Worm (Caenorhabditis elegans) whole organism, young adult: ENCODE measurements around the gene ZC477.4.

Source experiments
- B0019.2 ChIP-seq: fragments of 200-800 bp; sonication (Bioruptor generic); conservative IDR thresholded peaks from 2 replicates; pipeline ENCODE4 v1.3.6; 2022; ENCODE audit warnings: missing genetic modification reagents, missing genetic modification characterization, missing compliant biosample characterization
- D2030.7 ChIP-seq: fragments of 200-800 bp; sonication (Bioruptor generic); IDR thresholded peaks from 2 replicates; pipeline ENCODE4 v1.3.6; 2022; ENCODE audit warnings: missing genetic modification reagents, missing genetic modification characterization, missing compliant biosample characterization
- F22D6.2 ChIP-seq: sonication (generic microtip); optimal IDR thresholded peaks from 2 replicates; lab custom pipeline; 2016; ENCODE audit warnings: mild to moderate bottlenecking, missing genetic modification characterization, missing compliant biosample characterization
- F23B12.7 ChIP-seq: sonication (generic microtip); optimal IDR thresholded peaks from 2 replicates; lab custom pipeline; 2017; ENCODE audit warnings: missing genetic modification characterization, mild to moderate bottlenecking, missing compliant biosample characterization, antibody characterized with exemption, moderate library complexity; ENCODE audit not compliant: insufficient read depth
- F52B5.7 ChIP-seq: sonication (generic microtip); optimal IDR thresholded peaks from 2 replicates; lab custom pipeline; 2016; ENCODE audit warnings: mild to moderate bottlenecking, missing genetic modification characterization, missing compliant biosample characterization
- F55B11.4 ChIP-seq: sonication (generic microtip); optimal IDR thresholded peaks from 2 replicates; lab custom pipeline; 2016; ENCODE audit warnings: missing compliant biosample characterization, missing genetic modification characterization, borderline replicate concordance; ENCODE audit not compliant: insufficient read depth
- F57C9.4 ChIP-seq: sonication (generic microtip); optimal IDR thresholded peaks from 2 replicates; lab custom pipeline; 2017; ENCODE audit warnings: mild to moderate bottlenecking, missing genetic modification characterization, missing compliant biosample characterization
- K11D2.4 ChIP-seq: fragments of 200-800 bp; sonication (Bioruptor generic); IDR thresholded peaks from 2 replicates; pipeline ENCODE4 v1.3.6; 2022; ENCODE audit warnings: missing genetic modification reagents, missing genetic modification characterization, missing compliant biosample characterization
- T07F8.4 ChIP-seq: sonication (generic microtip); optimal IDR thresholded peaks from 2 replicates; lab custom pipeline; 2016; ENCODE audit warnings: mild to moderate bottlenecking, missing genetic modification characterization, moderate library complexity, missing compliant biosample characterization
- Y53G8AR.9 ChIP-seq: fragments of 200-800 bp; sonication (Bioruptor generic); conservative IDR thresholded peaks from 2 replicates; pipeline ENCODE4 v1.3.6; 2022; ENCODE audit warnings: missing genetic modification reagents, missing genetic modification characterization, missing compliant biosample characterization
- Y67H2A.10 ChIP-seq: fragments of 200-800 bp; sonication (Bioruptor generic); conservative IDR thresholded peaks from 2 replicates; pipeline ENCODE4 v1.3.6; 2022; ENCODE audit warnings: missing genetic modification reagents, missing genetic modification characterization, missing compliant biosample characterization
- Y95B8A.8 ChIP-seq: fragments of 200-800 bp; sonication (Bioruptor generic); IDR thresholded peaks from 2 replicates; pipeline ENCODE4 v1.3.6; 2022; ENCODE audit warnings: missing genetic modification reagents, missing genetic modification characterization, missing compliant biosample characterization
- akir-1 ChIP-seq: fragments of 200-800 bp; sonication (Bioruptor generic); optimal IDR thresholded peaks from 2 replicates; lab custom pipeline; 2018; ENCODE audit warnings: mild to moderate bottlenecking, missing genetic modification characterization, moderate library complexity, missing compliant biosample characterization
- aptf-3 ChIP-seq: fragments of 200-800 bp; sonication (Bioruptor generic); IDR thresholded peaks from 2 replicates; pipeline ENCODE4 v1.3.6; 2022; ENCODE audit warnings: missing genetic modification characterization, missing compliant biosample characterization
- atf-7 ChIP-seq: sonication (generic microtip); optimal IDR thresholded peaks from 2 replicates; lab custom pipeline; 2017; ENCODE audit warnings: mild to moderate bottlenecking, missing genetic modification characterization, missing compliant biosample characterization
- athp-1 ChIP-seq: sonication (generic microtip); optimal IDR thresholded peaks from 2 replicates; lab custom pipeline; 2017; ENCODE audit warnings: mild to moderate bottlenecking, missing genetic modification characterization, missing compliant biosample characterization
- attf-3 ChIP-seq: fragments of 200-800 bp; sonication (Bioruptor generic); conservative IDR thresholded peaks from 2 replicates; pipeline ENCODE4 v1.3.6; 2022; ENCODE audit warnings: missing genetic modification reagents, missing genetic modification characterization, missing compliant biosample characterization
- bed-2 ChIP-seq: fragments of 200-800 bp; sonication (Bioruptor generic); IDR thresholded peaks from 2 replicates; pipeline ENCODE4 v1.3.6; 2022; ENCODE audit warnings: missing genetic modification reagents, missing genetic modification characterization, missing compliant biosample characterization
- ceh-100 ChIP-seq: fragments of 200-800 bp; sonication (Bioruptor generic); IDR thresholded peaks from 2 replicates; pipeline ENCODE4 v1.3.6; 2022; ENCODE audit warnings: missing genetic modification reagents, missing genetic modification characterization, missing compliant biosample characterization
- ceh-27 ChIP-seq: fragments of 200-800 bp; sonication (Bioruptor generic); optimal IDR thresholded peaks from 2 replicates; lab custom pipeline; 2018; ENCODE audit warnings: mild to moderate bottlenecking, missing genetic modification characterization, moderate library complexity, missing compliant biosample characterization
- ceh-79 ChIP-seq: sonication (generic microtip); optimal IDR thresholded peaks from 2 replicates; lab custom pipeline; 2017; ENCODE audit warnings: mild to moderate bottlenecking, missing genetic modification characterization, missing compliant biosample characterization
- ceh-91 ChIP-seq: fragments of 200-800 bp; sonication (Bioruptor generic); IDR thresholded peaks from 2 replicates; pipeline ENCODE4 v1.3.6; 2022; ENCODE audit warnings: missing genetic modification reagents, missing genetic modification characterization, missing compliant biosample characterization
- chd-7 ChIP-seq: sonication (generic microtip); optimal IDR thresholded peaks from 2 replicates; lab custom pipeline; 2016; ENCODE audit warnings: mild to moderate bottlenecking, missing genetic modification characterization, moderate library complexity, missing compliant biosample characterization
- dox-1 ChIP-seq: fragments of 200-800 bp; sonication (Bioruptor generic); IDR thresholded peaks from 2 replicates; pipeline ENCODE4 v1.3.6; 2022; ENCODE audit warnings: missing genetic modification reagents, missing genetic modification characterization, missing compliant biosample characterization
- ekl-4 ChIP-seq: fragments of 200-800 bp; sonication (Bioruptor generic); IDR thresholded peaks from 2 replicates; pipeline ENCODE4 v1.3.6; 2022; ENCODE audit warnings: missing genetic modification reagents, missing genetic modification characterization, missing compliant biosample characterization
- him-1 ChIP-seq: sonication (generic microtip); optimal IDR thresholded peaks from 2 replicates; lab custom pipeline; 2016; ENCODE audit warnings: missing genotype, missing genetic modification reagents, missing genetic modification characterization, missing compliant biosample characterization
- hrde-1 ChIP-seq: sonication (generic microtip); optimal IDR thresholded peaks from 2 replicates; lab custom pipeline; 2016; ENCODE audit warnings: missing genetic modification characterization, mild to moderate bottlenecking, missing compliant biosample characterization, moderate library complexity, missing genotype, missing genetic modification reagents, borderline replicate concordance
- lag-1 ChIP-seq: fragments of 200-800 bp; sonication (Bioruptor generic); IDR thresholded peaks from 2 replicates; pipeline ENCODE4 v1.3.6; 2022; ENCODE audit warnings: missing genetic modification reagents, missing genetic modification characterization, missing compliant biosample characterization
- let-526 ChIP-seq: fragments of 200-800 bp; sonication (Bioruptor generic); IDR thresholded peaks from 2 replicates; pipeline ENCODE4 v1.3.6; 2022; ENCODE audit warnings: missing genetic modification reagents, missing genetic modification characterization, missing compliant biosample characterization
- lin-26 ChIP-seq: fragments of 200-800 bp; sonication (Bioruptor generic); IDR thresholded peaks from 2 replicates; pipeline ENCODE4 v1.3.6; 2022; ENCODE audit warnings: missing genetic modification reagents, missing genetic modification characterization, missing compliant biosample characterization
- lin-40 ChIP-seq: sonication (generic microtip); optimal IDR thresholded peaks from 2 replicates; lab custom pipeline; 2016; ENCODE audit warnings: missing genetic modification characterization, mild to moderate bottlenecking, missing compliant biosample characterization, missing genotype, missing genetic modification reagents
- lsl-1 ChIP-seq: fragments of 200-800 bp; sonication (Bioruptor generic); optimal IDR thresholded peaks from 2 replicates; lab custom pipeline; 2018; ENCODE audit warnings: mild to moderate bottlenecking, missing genetic modification characterization, moderate library complexity, missing compliant biosample characterization
- mel-28 ChIP-seq: sonication (generic microtip); optimal IDR thresholded peaks from 2 replicates; lab custom pipeline; 2016; ENCODE audit warnings: borderline replicate concordance, mild to moderate bottlenecking, missing genetic modification characterization, missing compliant biosample characterization
- mxl-1 ChIP-seq: sonication (generic microtip); optimal IDR thresholded peaks from 2 replicates; lab custom pipeline; 2016; ENCODE audit warnings: missing genetic modification characterization, missing compliant biosample characterization
- nhr-120 ChIP-seq: fragments of 200-800 bp; sonication (Bioruptor generic); IDR thresholded peaks from 2 replicates; pipeline ENCODE4 v1.3.6; 2022; ENCODE audit warnings: missing genetic modification characterization, missing compliant biosample characterization
- nhr-179 ChIP-seq: sonication (generic microtip); optimal IDR thresholded peaks from 2 replicates; lab custom pipeline; 2016; ENCODE audit warnings: mild to moderate bottlenecking, missing genetic modification characterization, missing compliant biosample characterization
- nhr-80 ChIP-seq: sonication (generic microtip); optimal IDR thresholded peaks from 2 replicates; lab custom pipeline; 2016; ENCODE audit warnings: missing genetic modification characterization, missing compliant biosample characterization
- rcor-1 ChIP-seq: fragments of 200-800 bp; sonication (Bioruptor generic); IDR thresholded peaks from 2 replicates; pipeline ENCODE4 v1.3.6; 2022; ENCODE audit warnings: missing genetic modification reagents, missing genetic modification characterization, missing compliant biosample characterization
- rec-8 ChIP-seq, 2 experiments: sonication (generic microtip); optimal IDR thresholded peaks; 2 replicates each; lab custom pipeline; 2016; ENCODE audit warnings: mild to moderate bottlenecking in 2 of 2, missing genetic modification characterization in 2 of 2, missing genetic modification reagents in 2 of 2, missing genotype in 2 of 2, missing biosample characterization in 1 of 2, missing compliant biosample characterization in 1 of 2, moderate library complexity in 1 of 2
- snpc-3.4 ChIP-seq: sonication (generic microtip); optimal IDR thresholded peaks from 2 replicates; lab custom pipeline; 2017; ENCODE audit warnings: missing genetic modification characterization, mild to moderate bottlenecking, missing compliant biosample characterization, antibody characterized with exemption, moderate library complexity, missing genotype, missing genetic modification reagents
- somi-1 ChIP-seq: fragments of 200-800 bp; sonication (Bioruptor generic); optimal IDR thresholded peaks from 2 replicates; lab custom pipeline; 2018; ENCODE audit warnings: mild to moderate bottlenecking, missing genetic modification characterization, missing compliant biosample characterization
- unc-130 ChIP-seq: sonication (generic microtip); optimal IDR thresholded peaks from 2 replicates; lab custom pipeline; 2016; ENCODE audit warnings: missing genetic modification reagents, missing genetic modification characterization, missing compliant biosample characterization
- zfh-2 ChIP-seq: fragments of 200-800 bp; sonication (Bioruptor generic); conservative IDR thresholded peaks from 2 replicates; pipeline ENCODE4 v1.3.6; 2022; ENCODE audit warnings: missing genetic modification reagents, missing genetic modification characterization, missing compliant biosample characterization
- zim-3 ChIP-seq: sonication (generic microtip); optimal IDR thresholded peaks from 2 replicates; lab custom pipeline; 2017; ENCODE audit warnings: mild to moderate bottlenecking, missing genetic modification characterization, moderate library complexity, missing compliant biosample characterization
- ztf-18 ChIP-seq: sonication (generic microtip); optimal IDR thresholded peaks from 2 replicates; lab custom pipeline; 2016; ENCODE audit warnings: missing genotype, mild to moderate bottlenecking, missing genetic modification characterization, missing compliant biosample characterization
- ztf-28 ChIP-seq: fragments of 200-800 bp; sonication (Bioruptor generic); IDR thresholded peaks from 2 replicates; pipeline ENCODE4 v1.3.6; 2022; ENCODE audit warnings: missing genetic modification reagents, missing genetic modification characterization, missing compliant biosample characterization
- ztf-3 ChIP-seq: fragments of 200-800 bp; sonication (Bioruptor generic); optimal IDR thresholded peaks from 2 replicates; lab custom pipeline; 2018; ENCODE audit warnings: mild to moderate bottlenecking, missing genetic modification characterization, missing compliant biosample characterization
- ztf-6 ChIP-seq: fragments of 200-800 bp; sonication (Bioruptor generic); IDR thresholded peaks from 2 replicates; pipeline ENCODE4 v1.3.6; 2022; ENCODE audit warnings: missing genetic modification reagents, missing genetic modification characterization, missing compliant biosample characterization

ZC477.4 gene

DNA sequence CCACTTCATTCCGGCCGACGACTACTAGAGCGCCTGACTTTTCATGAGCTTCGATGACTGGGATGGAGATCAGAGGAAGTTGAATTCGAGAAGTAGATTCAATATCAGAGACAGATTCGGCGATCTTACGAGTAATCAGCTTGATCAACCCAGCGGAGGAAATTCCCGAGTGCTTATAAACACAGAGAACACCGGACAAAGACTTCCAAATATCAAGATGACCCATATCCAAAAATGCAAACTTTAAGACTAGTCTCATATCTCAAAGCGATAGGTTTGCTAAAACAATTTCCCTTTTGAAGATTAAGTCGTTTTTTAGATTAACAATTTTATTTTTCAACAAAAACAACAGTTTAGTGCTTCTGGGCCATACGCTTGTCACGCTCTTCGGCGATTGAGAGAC lies 15.2 kb downstream of the ZC477.4 start, which contains the start of gene Y43B11AR.3 (continued):
- TF ChIP-seq ztf-28 (GFP tag; lab: Robert Waterston, UW) (no peak), lin-26 (peak; percentile 89), Y67H2A.10 (GFP tag; lab: Robert Waterston, UW) (no peak), hrde-1 (tag; lab: Kevin White, UChicago) (peak; percentile 98), F55B11.4 (no peak), zim-3 (peak; percentile 63), K11D2.4 (GFP tag; lab: Robert Waterston, UW) (no peak), snpc-3.4 (tag; lab: Kevin White, UChicago) (peak; percentile 90), him-1 (tag; lab: Kevin White, UChicago) (peak; percentile 9), Y53G8AR.9 (peak; percentile 94), aptf-3 (GFP tag; lab: Robert Waterston, UW) (no peak; the same call in 1 of the 2 replicates), attf-3 (no peak), T07F8.4 (no peak), unc-130 (peak; percentile 86), somi-1 (GFP tag; lab: Kevin White, UChicago) (peak; percentile 1), ceh-91 (GFP tag; lab: Robert Waterston, UW) (0 out of 2 replicates have a peak, but pooled peaks have one; percentile 35), nhr-120 (GFP tag; lab: Robert Waterston, UW) (no peak), B0019.2 (GFP tag; lab: Robert Waterston, UW) (peak; percentile 74; the same call in 1 of the 2 replicates), lag-1 (GFP tag; lab: Robert Waterston, UW) (no peak), F23B12.7 (tag; lab: Kevin White, UChicago) (no peak), ekl-4 (peak; percentile 92), athp-1 (tag; lab: Kevin White, UChicago) (peak; percentile 83), chd-7 (tag; lab: Kevin White, UChicago) (no peak), mel-28 (tag; lab: Kevin White, UChicago) (no peak), F57C9.4 (tag; lab: Kevin White, UChicago) (no peak), akir-1 (GFP tag; lab: Kevin White, UChicago) (no peak), ztf-18 (peak; percentile 81), F52B5.7 (tag; lab: Kevin White, UChicago) (peak; percentile 91), dox-1 (GFP tag; lab: Robert Waterston, UW) (peak; percentile 67; the same call in 1 of the 2 replicates), nhr-80 (tag; lab: Kevin White, UChicago) (no peak), mxl-1 (tag; lab: Kevin White, UChicago) (peak; percentile 61), ztf-6 (GFP tag; lab: Robert Waterston, UW) (no peak), rec-8 (tag; optimal IDR thresholded peaks at IDR 0.05; lab: Kevin White, UChicago) (peak in 1 of 2 experiments; percentile 75), lsl-1 (GFP tag; lab: Kevin White, UChicago) (peak; percentile 70), nhr-179 (tag; lab: Kevin White, UChicago) (no peak), bed-2 (GFP tag; lab: Robert Waterston, UW) (no peak), let-526 (GFP tag; lab: Robert Waterston, UW) (no peak), lin-40 (no peak), ceh-27 (GFP tag; lab: Kevin White, UChicago) (peak; percentile 37), ceh-79 (tag; lab: Kevin White, UChicago) (peak; percentile 40), zfh-2 (GFP tag; lab: Robert Waterston, UW) (no peak), D2030.7 (GFP tag; lab: Robert Waterston, UW) (peak; percentile 55; the same call in 1 of the 2 replicates), ceh-100 (peak; percentile 82), Y95B8A.8 (GFP tag; lab: Robert Waterston, UW) (peak; percentile 91), atf-7 (peak; percentile 59), F22D6.2 (no peak), rcor-1 (GFP tag; lab: Robert Waterston, UW) (peak; percentile 84), ztf-3 (GFP tag; lab: Kevin White, UChicago) (no peak)
